Fruit fly (Drosophila melanogaster): ENCODE data around the gene Sos.

Gene Sos

DNA sequence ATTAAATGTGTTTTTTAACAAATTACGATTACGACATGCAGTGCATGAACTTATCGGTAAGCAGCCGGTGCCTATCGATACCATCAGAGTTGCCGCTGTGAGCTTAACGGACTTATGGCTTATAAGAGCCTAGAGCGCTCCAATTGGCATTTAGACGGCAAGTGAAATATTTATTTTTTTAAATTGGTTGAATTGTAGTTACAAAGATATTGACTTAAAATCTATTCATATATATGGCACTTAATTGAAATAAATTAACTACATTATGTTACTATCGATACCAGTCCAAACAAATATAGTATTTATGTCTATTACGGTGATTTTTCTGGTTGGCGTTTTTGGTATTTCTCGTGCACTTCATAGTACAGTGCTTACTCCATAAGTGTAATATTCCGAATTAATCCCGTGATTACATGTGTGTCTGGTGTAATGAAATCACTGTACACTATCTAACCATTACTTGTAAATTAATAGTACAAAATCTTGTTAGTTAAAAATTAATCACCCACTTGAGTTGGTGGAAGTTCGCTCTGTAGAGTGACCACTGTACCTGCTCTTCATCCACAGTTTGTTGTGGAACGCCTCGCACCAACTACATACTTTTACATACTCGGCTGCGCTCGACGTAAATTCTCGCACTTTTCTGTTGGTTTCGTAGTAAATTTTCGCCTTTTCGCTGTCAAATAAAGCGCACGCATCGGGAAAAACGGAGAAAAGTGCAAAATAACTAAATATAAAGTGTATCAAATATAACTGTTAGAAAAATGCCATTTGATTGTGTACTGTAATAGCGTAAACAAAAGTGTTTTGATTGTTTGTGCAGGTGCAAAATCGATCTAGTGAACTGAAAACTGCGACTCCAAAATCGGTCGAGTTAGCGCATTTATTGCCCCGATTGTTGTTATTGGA lies 21.6 kb downstream of the Sos start, which contains the start of the genes mRpS23 and CenG1A (continued):
- TF ChIP-seq CG42726 (GFP tag; IDR thresholded peaks at IDR 0.05; ENCODE audit: partially characterized antibody) (peak; percentile 64), CG31224 (GFP tag; IDR thresholded peaks at IDR 0.05) (peak; percentile 99), Doc3 (GFP tag; IDR thresholded peaks at IDR 0.05; ENCODE audit: partially characterized antibody) (peak; percentile 84), CG16863 (GFP tag; optimal IDR thresholded peaks at IDR 0.05) (peak; percentile 100), CG8359 (GFP tag; optimal IDR thresholded peaks at IDR 0.05; ENCODE audit: borderline replicate concordance) (peak; percentile 97), dimm (GFP tag; IDR thresholded peaks at IDR 0.05) (peak; percentile 99), CG4707 (GFP tag; optimal IDR thresholded peaks at IDR 0.05) (peak; percentile 99), CG11456 (GFP tag; IDR thresholded peaks at IDR 0.05) (peak; percentile 100), slou (GFP tag; optimal IDR thresholded peaks at IDR 0.05) (peak; percentile 99), zf30C (GFP tag; optimal IDR thresholded peaks at IDR 0.05) (peak; percentile 60), Hsf (GFP tag; optimal IDR thresholded peaks at IDR 0.05) (peak; percentile 100), Dek (tag; optimal IDR thresholded peaks at IDR 0.05) (peak; percentile 100), br (optimal IDR thresholded peaks at IDR 0.05) (no peak), CG9817 (tag; optimal IDR thresholded peaks at IDR 0.05) (peak; percentile 100), CG11504 (tag; optimal IDR thresholded peaks at IDR 0.05) (peak; percentile 99), lola (GFP tag; optimal IDR thresholded peaks at IDR 0.05) (peak in 1 of 3 experiments; percentile 99), gcm (GFP tag; optimal IDR thresholded peaks at IDR 0.05) (peak; percentile 100), CG9609 (GFP tag; optimal IDR thresholded peaks at IDR 0.05) (peak; percentile 100), disco-r (GFP tag; optimal IDR thresholded peaks at IDR 0.05) (peak; percentile 99), Dad (GFP tag; optimal IDR thresholded peaks at IDR 0.05) (peak; percentile 100), Dbx (GFP tag; IDR thresholded peaks at IDR 0.05) (peak; percentile 100), her (GFP tag; optimal IDR thresholded peaks at IDR 0.05) (peak; percentile 98), B-H2 (GFP tag; optimal IDR thresholded peaks at IDR 0.05) (peak; percentile 99), chn (GFP tag; optimal IDR thresholded peaks at IDR 0.05) (peak; percentile 100), Hr51 (GFP tag; optimal IDR thresholded peaks at IDR 0.05) (peak; percentile 100), CG8388 (GFP tag; optimal IDR thresholded peaks at IDR 0.05) (peak; percentile 100), Opbp (GFP tag; IDR thresholded peaks at IDR 0.05; ENCODE audit: partially characterized antibody) (peak; percentile 63), GATAe (GFP tag; conservative IDR thresholded peaks at IDR 0.05) (peak; percentile 99), mam (GFP tag; optimal IDR thresholded peaks at IDR 0.05) (peak; percentile 100), nom (GFP tag; optimal IDR thresholded peaks at IDR 0.05) (peak; percentile 99), exex (tag; optimal IDR thresholded peaks at IDR 0.05) (peak; percentile 98), Jarid2 (GFP tag; optimal IDR thresholded peaks at IDR 0.05) (peak; percentile 97), C15 (GFP tag; IDR thresholded peaks at IDR 0.05) (peak; percentile 100), dysf (GFP tag; IDR thresholded peaks at IDR 0.05) (peak; percentile 100), ro (GFP tag; IDR thresholded peaks at IDR 0.05) (peak; percentile 99), bcd (GFP tag; optimal IDR thresholded peaks at IDR 0.05) (peak; percentile 100), CG6813 (GFP tag; optimal IDR thresholded peaks at IDR 0.05) (peak; percentile 100), sqz (GFP tag; optimal IDR thresholded peaks at IDR 0.05) (peak; percentile 99), CG8478 (optimal IDR thresholded peaks at IDR 0.05) (no peak), Dfd (GFP tag; optimal IDR thresholded peaks at IDR 0.05) (no peak), knrl (GFP tag; IDR thresholded peaks at IDR 0.05; ENCODE audit: partially characterized antibody) (peak; percentile 87), CG8765 (GFP tag; IDR thresholded peaks at IDR 0.05) (peak; percentile 100), CG11247 (GFP tag; IDR thresholded peaks at IDR 0.05) (peak; percentile 100), cato (GFP tag; optimal IDR thresholded peaks at IDR 0.05; ENCODE audit: borderline replicate concordance) (peak; percentile 100), Myb (GFP tag; optimal IDR thresholded peaks at IDR 0.05) (peak; percentile 96), stwl (tag; optimal IDR thresholded peaks at IDR 0.05) (peak; percentile 94), Hmr (GFP tag; optimal IDR thresholded peaks at IDR 0.05) (peak; percentile 100), CG17359 (tag; optimal IDR thresholded peaks at IDR 0.05) (peak; percentile 100)
